Fruit fly (Drosophila melanogaster) whole organism, embryonic: ENCODE results near the gene Trf4-1.

Experiments
- CG1024 ChIP-seq: fragments of 200-800 bp; sonication (Bioruptor generic); IDR thresholded peaks from 2 replicates; pipeline ENCODE4 v1.3.6; 2022; ENCODE audit warnings: missing biosample characterization, missing genetic modification characterization
- CG10274 ChIP-seq: fragments of 200-800 bp; sonication (Bioruptor generic); optimal IDR thresholded peaks from 3 replicates; lab custom pipeline; 2017; ENCODE audit warnings: missing biosample characterization, mild to moderate bottlenecking, missing genetic modification characterization
- CG10543 ChIP-seq: fragments of 200-800 bp; sonication (Bioruptor generic); optimal IDR thresholded peaks from 3 replicates; lab custom pipeline; 2017; ENCODE audit warnings: missing biosample characterization, mild to moderate bottlenecking, missing genetic modification characterization, moderate library complexity
- CG10979 ChIP-seq: fragments of 200-800 bp; sonication (Bioruptor generic); optimal IDR thresholded peaks from 2 replicates; lab custom pipeline; 2018; ENCODE audit warnings: missing biosample characterization, mild to moderate bottlenecking, missing genetic modification characterization, moderate library complexity
- CG11560 ChIP-seq: fragments of 200-800 bp; sonication (Bioruptor generic); IDR thresholded peaks from 3 replicates; pipeline ENCODE4 v1.3.6; 2022; ENCODE audit warnings: missing biosample characterization, missing genetic modification characterization
- CG11695 ChIP-seq: fragments of 200-800 bp; sonication (Bioruptor generic); IDR thresholded peaks from 3 replicates; pipeline ENCODE4 v1.3.6; 2022; ENCODE audit warnings: missing biosample characterization, missing genetic modification characterization
- CG12769 ChIP-seq: fragments of 200-800 bp; sonication (Bioruptor generic); optimal IDR thresholded peaks from 2 replicates; lab custom pipeline; 2019; ENCODE audit warnings: missing biosample characterization, mild to moderate bottlenecking, missing genetic modification characterization, moderate library complexity
- CG14014 ChIP-seq: fragments of 200-800 bp; sonication (Bioruptor generic); IDR thresholded peaks from 2 replicates; pipeline ENCODE4 v1.3.6; 2022; ENCODE audit warnings: missing biosample characterization, missing genetic modification characterization
- CG1602 ChIP-seq: fragments of 200-800 bp; sonication (Bioruptor generic); optimal IDR thresholded peaks from 3 replicates; lab custom pipeline; 2016; ENCODE audit warnings: missing biosample characterization, missing genetic modification characterization
- CG17802 ChIP-seq: fragments of 200-800 bp; sonication (Bioruptor generic); optimal IDR thresholded peaks from 2 replicates; lab custom pipeline; 2018; ENCODE audit warnings: missing biosample characterization, mild to moderate bottlenecking, missing genetic modification characterization, moderate library complexity
- CG17912 ChIP-seq: fragments of 200-800 bp; sonication (Bioruptor generic); optimal IDR thresholded peaks from 2 replicates; lab custom pipeline; 2018; ENCODE audit warnings: missing biosample characterization, mild to moderate bottlenecking, missing genetic modification characterization
- CG2199 ChIP-seq: fragments of 200-800 bp; sonication (Bioruptor generic); IDR thresholded peaks from 3 replicates; pipeline ENCODE4 v1.3.6; 2022; ENCODE audit warnings: missing biosample characterization, missing genetic modification characterization
- CG3163 ChIP-seq: fragments of 200-800 bp; sonication (Bioruptor generic); optimal IDR thresholded peaks from 3 replicates; lab custom pipeline; 2016; ENCODE audit warnings: missing biosample characterization, missing genetic modification characterization
- CG32532 ChIP-seq: fragments of 200-800 bp; sonication (Bioruptor generic); IDR thresholded peaks from 2 replicates; pipeline ENCODE4 v1.3.6; 2022; ENCODE audit warnings: missing biosample characterization, missing genetic modification characterization
- CG3838 ChIP-seq: fragments of 200-800 bp; sonication (Bioruptor generic); optimal IDR thresholded peaks from 3 replicates; lab custom pipeline; 2016; ENCODE audit warnings: missing biosample characterization, missing genetic modification characterization
- CG6654 ChIP-seq: fragments of 200-800 bp; sonication (Bioruptor generic); optimal IDR thresholded peaks from 2 replicates; lab custom pipeline; 2017; ENCODE audit warnings: missing biosample characterization, mild to moderate bottlenecking, missing genetic modification characterization
- CG6689 ChIP-seq: fragments of 200-800 bp; sonication (Bioruptor generic); IDR thresholded peaks from 2 replicates; pipeline ENCODE4 v1.3.6; 2022; ENCODE audit warnings: missing biosample characterization, missing genetic modification characterization
- CG6791 ChIP-seq: fragments of 200-800 bp; sonication (Bioruptor generic); IDR thresholded peaks from 3 replicates; pipeline ENCODE4 v1.3.6; 2022; ENCODE audit warnings: missing biosample characterization, missing genetic modification characterization; ENCODE audit not compliant: partially characterized antibody
- CG6854 ChIP-seq: fragments of 200-800 bp; sonication (Bioruptor generic); optimal IDR thresholded peaks from 3 replicates; lab custom pipeline; 2017; ENCODE audit warnings: missing biosample characterization, mild to moderate bottlenecking, missing genetic modification characterization
- CG8281 ChIP-seq: fragments of 200-800 bp; sonication (Bioruptor generic); optimal IDR thresholded peaks from 2 replicates; lab custom pipeline; 2018; ENCODE audit warnings: missing biosample characterization, mild to moderate bottlenecking, missing genetic modification characterization, moderate library complexity
- CG9437 ChIP-seq: fragments of 200-800 bp; sonication (Bioruptor generic); optimal IDR thresholded peaks from 2 replicates; lab custom pipeline; 2018; ENCODE audit warnings: missing biosample characterization, mild to moderate bottlenecking, missing genetic modification characterization
- CHES-1-like ChIP-seq: fragments of 200-800 bp; sonication (Bioruptor generic); optimal IDR thresholded peaks from 2 replicates; lab custom pipeline; 2016; ENCODE audit warnings: missing biosample characterization, missing genetic modification characterization
- D ChIP-seq, 2 experiments: fragments of 200-800 bp in 1 of 2; fragments of >200 bp in 1 of 2; sonication (Bioruptor generic) in 1 of 2; optimal IDR thresholded peaks; 2 replicates in 1 of 2; 3 replicates in 1 of 2; lab custom pipeline; 2017; ENCODE audit warnings: mild to moderate bottlenecking in 1 of 2, missing biosample characterization in 1 of 2, missing genetic modification characterization in 1 of 2, missing genetic modification reagents in 1 of 2
- D19A ChIP-seq: fragments of 200-800 bp; optimal IDR thresholded peaks from 3 replicates; lab custom pipeline; 2019; ENCODE audit warnings: missing biosample characterization, mild to moderate bottlenecking, missing genetic modification characterization, moderate library complexity
- MTF-1 ChIP-seq: fragments of 200-800 bp; sonication (Bioruptor generic); optimal IDR thresholded peaks from 2 replicates; lab custom pipeline; 2018; ENCODE audit warnings: missing biosample characterization, mild to moderate bottlenecking, missing genetic modification characterization, borderline replicate concordance
- Med ChIP-seq: fragments of 200-800 bp; sonication (Bioruptor generic); peaks from one replicate; lab custom pipeline; 2016; ENCODE audit warnings: missing biosample characterization, missing genetic modification characterization, mild to moderate bottlenecking, inconsistent platforms, moderate library complexity
- Neu2 ChIP-seq: fragments of 200-800 bp; sonication (Bioruptor generic); optimal IDR thresholded peaks from 3 replicates; lab custom pipeline; 2016; ENCODE audit warnings: missing biosample characterization, missing genetic modification characterization, borderline replicate concordance
- Pdp1 ChIP-seq, 2 experiments: fragments of 200-800 bp; sonication (Bioruptor generic); optimal IDR thresholded peaks; 3 replicates each; lab custom pipeline; 2016; ENCODE audit warnings: missing biosample characterization in 2 of 2, missing genetic modification characterization in 2 of 2, mild to moderate bottlenecking in 1 of 2, moderate library complexity in 1 of 2
- Scr ChIP-seq: fragments of 200-800 bp; sonication (Bioruptor generic); IDR thresholded peaks from 2 replicates; pipeline ENCODE4 v1.3.6; 2022; ENCODE audit warnings: missing biosample characterization, missing genetic modification characterization; ENCODE audit not compliant: partially characterized antibody
- TFAM ChIP-seq: fragments of 200-800 bp; sonication (Bioruptor generic); optimal IDR thresholded peaks from 2 replicates; lab custom pipeline; 2017; ENCODE audit warnings: missing biosample characterization, missing genetic modification characterization, inconsistent platforms
- Xrp1 ChIP-seq: fragments of 200-800 bp; sonication (Bioruptor generic); IDR thresholded peaks from 2 replicates; pipeline ENCODE4 v1.3.6; 2022; ENCODE audit warnings: missing biosample characterization, missing genetic modification characterization
- abd-A ChIP-seq: fragments of 200-800 bp; sonication (Bioruptor generic); optimal IDR thresholded peaks from 3 replicates; lab custom pipeline; 2019; ENCODE audit warnings: missing biosample characterization, mild to moderate bottlenecking, missing genetic modification characterization, moderate library complexity
- chm ChIP-seq: fragments of 200-800 bp; sonication (Bioruptor generic); IDR thresholded peaks from 2 replicates; pipeline ENCODE4 v1.3.6; 2022; ENCODE audit warnings: missing biosample characterization, missing genetic modification characterization
- danr ChIP-seq: fragments of 200-800 bp; sonication (Bioruptor generic); IDR thresholded peaks from 2 replicates; pipeline ENCODE4 v1.3.6; 2022; ENCODE audit warnings: missing biosample characterization, missing genetic modification characterization
- gcm ChIP-seq: fragments of 200-800 bp; sonication (Bioruptor generic); optimal IDR thresholded peaks from 2 replicates; lab custom pipeline; 2019; ENCODE audit warnings: missing biosample characterization, mild to moderate bottlenecking, missing genetic modification characterization, moderate library complexity
- grn ChIP-seq: fragments of 200-800 bp; sonication (Bioruptor generic); optimal IDR thresholded peaks from 3 replicates; lab custom pipeline; 2017; ENCODE audit warnings: missing biosample characterization, missing genetic modification characterization
- ind ChIP-seq: fragments of 200-800 bp; sonication (Bioruptor generic); optimal IDR thresholded peaks from 3 replicates; lab custom pipeline; 2016; ENCODE audit warnings: missing biosample characterization, missing genetic modification characterization
- jing ChIP-seq: fragments of 200-800 bp; sonication (Bioruptor generic); optimal IDR thresholded peaks from 2 replicates; lab custom pipeline; 2018; ENCODE audit warnings: missing biosample characterization, mild to moderate bottlenecking, missing genetic modification characterization
- nau ChIP-seq: fragments of 200-800 bp; sonication (Bioruptor generic); optimal IDR thresholded peaks from 3 replicates; lab custom pipeline; 2017; ENCODE audit warnings: missing biosample characterization, mild to moderate bottlenecking, missing genetic modification characterization, missing genetic modification reagents
- oc ChIP-seq: fragments of 200-800 bp; sonication (Bioruptor generic); optimal IDR thresholded peaks from 2 replicates; lab custom pipeline; 2018; ENCODE audit warnings: missing biosample characterization, mild to moderate bottlenecking, missing genetic modification characterization, moderate library complexity
- pnt ChIP-seq: fragments of 200-800 bp; sonication (Bioruptor generic); optimal IDR thresholded peaks from 3 replicates; lab custom pipeline; 2016; ENCODE audit warnings: missing biosample characterization, missing genetic modification characterization
- sd ChIP-seq: fragments of 200-800 bp; sonication (Bioruptor generic); optimal IDR thresholded peaks from 3 replicates; lab custom pipeline; 2018; ENCODE audit warnings: missing biosample characterization, mild to moderate bottlenecking, missing genetic modification characterization, moderate library complexity
- sens ChIP-seq: fragments of 200-800 bp; sonication (Bioruptor generic); peaks from one replicate; lab custom pipeline; 2016; ENCODE audit warnings: missing biosample characterization, missing genetic modification characterization
- slp2 ChIP-seq: fragments of 200-800 bp; sonication (Bioruptor generic); optimal IDR thresholded peaks from 2 replicates; lab custom pipeline; 2016; ENCODE audit warnings: missing biosample characterization, missing genetic modification characterization
- ssp ChIP-seq: fragments of 200-800 bp; sonication (Bioruptor generic); IDR thresholded peaks from 2 replicates; pipeline ENCODE4 v1.3.6; 2022; ENCODE audit warnings: missing biosample characterization, missing genetic modification characterization
- toy ChIP-seq: fragments of 200-800 bp; sonication (Bioruptor generic); IDR thresholded peaks from 2 replicates; pipeline ENCODE4 v1.3.6; 2022; ENCODE audit warnings: missing biosample characterization, missing genetic modification characterization
- ttk ChIP-seq: fragments of 200-800 bp; sonication (Bioruptor generic); IDR thresholded peaks from 2 replicates; pipeline ENCODE4 v2.1.2; 2022; ENCODE audit warnings: missing biosample characterization, missing genetic modification characterization
- vfl ChIP-seq: fragments of 200-800 bp; sonication (Bioruptor generic); optimal IDR thresholded peaks from 2 replicates; lab custom pipeline; 2016; ENCODE audit warnings: missing biosample characterization, missing genetic modification characterization

Gene Trf4-1

dm6 chrX:8520517-8520916, 39.6 kb upstream of the Trf4-1 start (continued):
- TF ChIP-seq CG17802 (tag; lab: Kevin White, UChicago) (no peak), CG2199 (no peak), CG12769 (tag; lab: Kevin White, UChicago) (peak; percentile 35), CG6689 (GFP tag; lab: Robert Waterston, UW) (no peak), danr (GFP tag; lab: Robert Waterston, UW) (no peak), CG3838 (no peak), Xrp1 (GFP tag; lab: Robert Waterston, UW) (no peak), ind (GFP tag; lab: Kevin White, UChicago) (no peak), pnt (GFP tag; lab: Kevin White, UChicago) (no peak), CG6654 (no peak), CG9437 (GFP tag; lab: Kevin White, UChicago) (no peak), CG3163 (GFP tag; lab: Kevin White, UChicago) (no peak), sd (tag; lab: Kevin White, UChicago) (peak; percentile 45), jing (no peak), Scr (GFP tag; lab: Robert Waterston, UW) (no peak), CG1024 (GFP tag; lab: Robert Waterston, UW) (no peak), CG11560 (tag; lab: Robert Waterston, UW) (no peak), Med (GFP tag; lab: Kevin White, UChicago) (peak; percentile 31), abd-A (tag; lab: Kevin White, UChicago) (peak; percentile 3), CG6791 (GFP tag; lab: Robert Waterston, UW) (no peak), CG1602 (GFP tag; lab: Kevin White, UChicago) (no peak), CG32532 (no peak), ttk (no peak), vfl (GFP tag; lab: Kevin White, UChicago) (no peak), ssp (no peak), oc (tag; lab: Kevin White, UChicago) (no peak), D19A (tag; lab: Kevin White, UChicago) (no peak), Neu2 (GFP tag; lab: Kevin White, UChicago) (no peak), CHES-1-like (GFP tag; lab: Kevin White, UChicago) (no peak), chm (GFP tag; lab: Robert Waterston, UW) (0 out of 2 replicates have a peak, but pooled peaks have one; percentile 32), CG10543 (GFP tag; lab: Kevin White, UChicago) (peak; percentile 14), MTF-1 (no peak), CG10274 (no peak), CG14014 (GFP tag; lab: Robert Waterston, UW) (no peak), CG11695 (no peak), CG8281 (tag; lab: Kevin White, UChicago) (no peak), D (optimal IDR thresholded peaks at IDR 0.05; lab: Kevin White, UChicago) (no peak), D (GFP tag; optimal IDR thresholded peaks at IDR 0.05; lab: Kevin White, UChicago) (no peak), toy (GFP tag; lab: Robert Waterston, UW) (no peak), gcm (GFP tag; lab: Kevin White, UChicago) (no peak), CG17912 (GFP tag; lab: Kevin White, UChicago) (no peak), CG10979 (tag; lab: Kevin White, UChicago) (no peak), sens (GFP tag; lab: Kevin White, UChicago) (peak; percentile 61), Pdp1 (GFP tag; optimal IDR thresholded peaks at IDR 0.05; lab: Kevin White, UChicago) (peak in 1 of 2 experiments; percentile 83), nau (GFP tag; lab: Kevin White, UChicago) (peak; percentile 4), grn (peak; percentile 27), slp2 (GFP tag; lab: Kevin White, UChicago) (no peak), TFAM (GFP tag; lab: Kevin White, UChicago) (no peak), CG6854 (GFP tag; lab: Kevin White, UChicago) (no peak)
